Worm (Caenorhabditis elegans): ENCODE measurements around the gene vms-1.

ce11 chrIII:8109459-8110057, 21.2 kb downstream of the vms-1 start:
- peak; percentile 41 for TF ChIP-seq fkh-10 (GFP tag; optimal IDR thresholded peaks at IDR 0.05)
- TF ChIP-seq pros-1 (tag; optimal IDR thresholded peaks at IDR 0.05), result no peak
- TF ChIP-seq ceh-19 (GFP tag; optimal IDR thresholded peaks at IDR 0.05), result peak; percentile 78
- TF ChIP-seq ets-4 (tag; optimal IDR thresholded peaks at IDR 0.05), result no peak
- no peak for TF ChIP-seq pha-4 (tag; optimal IDR thresholded peaks at IDR 0.05)
- TF ChIP-seq ceh-45 (GFP tag; IDR thresholded peaks at IDR 0.05), result peak; percentile 53; the same call in 1 of the 2 replicates
- peak; percentile 58 for TF ChIP-seq zip-5 (tag; optimal IDR thresholded peaks at IDR 0.05)
- no peak for TF ChIP-seq ceh-9 (tag; optimal IDR thresholded peaks at IDR 0.05)
- TF ChIP-seq ama-1 (optimal IDR thresholded peaks at IDR 0.05), result no peak
- TF ChIP-seq unc-86 (tag; optimal IDR thresholded peaks at IDR 0.05), result peak; percentile 33
- TF ChIP-seq rnt-1 (tag; optimal IDR thresholded peaks at IDR 0.05), result peak; percentile 63
- TF ChIP-seq hlh-30 (tag; optimal IDR thresholded peaks at IDR 0.05; ENCODE audit: insufficient read depth), result peak; percentile 65
- peak; percentile 88 for TF ChIP-seq hlh-6 (tag; optimal IDR thresholded peaks at IDR 0.05)
- TF ChIP-seq unc-42 (tag; optimal IDR thresholded peaks at IDR 0.05), result peak; percentile 53
